Fruit fly (Drosophila melanogaster): ENCODE measurements around the gene xit.
A peak's percentile ranks its signal among the peaks of the same experiment; 100 is the strongest.

The xit gene

DNA sequence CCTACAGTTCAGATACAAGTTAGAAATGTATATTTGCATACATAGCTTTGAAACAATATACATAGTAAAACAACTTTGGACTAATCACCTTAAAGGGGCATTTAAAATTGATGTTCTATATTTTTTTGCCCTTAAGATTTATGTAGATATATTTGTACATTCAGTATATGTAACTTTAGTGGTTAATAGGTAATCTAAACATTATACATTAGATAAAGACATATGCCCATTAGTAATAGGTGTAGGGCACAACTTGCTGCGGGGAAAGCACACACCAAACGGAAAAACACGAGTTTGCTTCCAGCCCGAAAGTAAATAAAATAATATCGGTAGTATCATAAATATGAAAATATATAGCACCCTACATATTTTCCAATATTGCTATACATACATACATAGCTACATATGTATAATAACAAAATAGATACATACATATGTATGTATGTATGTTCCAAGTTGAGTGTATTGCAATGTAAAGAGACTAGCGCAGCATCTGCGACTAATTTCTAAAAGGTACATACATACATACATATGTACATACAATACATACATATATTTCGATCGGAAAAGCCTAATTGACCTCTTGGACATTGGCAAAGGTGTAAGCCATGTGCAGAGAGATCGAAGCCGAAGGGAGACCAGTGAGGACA, 42.6 kb downstream of the xit start, which contains the start of gene CG43736 (continued):
- peak; percentile 86 for TF ChIP-seq trh (GFP tag; optimal IDR thresholded peaks at IDR 0.05)
- TF ChIP-seq CG17186 (GFP tag; optimal IDR thresholded peaks at IDR 0.05) = peak; percentile 82
- peak; percentile 86 for TF ChIP-seq CG6654 (GFP tag; optimal IDR thresholded peaks at IDR 0.05)
- peak; percentile 94 for TF ChIP-seq CG4328 (GFP tag; optimal IDR thresholded peaks at IDR 0.05)
- TF ChIP-seq lilli (GFP tag; optimal IDR thresholded peaks at IDR 0.05) = peak; percentile 92
- peak; percentile 92 for TF ChIP-seq jing (GFP tag; optimal IDR thresholded peaks at IDR 0.05)
- no peak for TF ChIP-seq Tbp (GFP tag; optimal IDR thresholded peaks at IDR 0.05)
- TF ChIP-seq az2 (GFP tag; optimal IDR thresholded peaks at IDR 0.05) = peak; percentile 94
- peak; percentile 95 for TF ChIP-seq NfI (GFP tag; optimal IDR thresholded peaks at IDR 0.05)
- TF ChIP-seq CG34376 (GFP tag; optimal IDR thresholded peaks at IDR 0.05) = peak; percentile 96
- TF ChIP-seq dmrt99B (tag; optimal IDR thresholded peaks at IDR 0.05) = peak; percentile 98
- TF ChIP-seq fd102C (GFP tag; optimal IDR thresholded peaks at IDR 0.05) = peak; percentile 51
- TF ChIP-seq pfk (GFP tag; optimal IDR thresholded peaks at IDR 0.05) = no peak
- peak; percentile 98 for TF ChIP-seq gem (tag; optimal IDR thresholded peaks at IDR 0.05)
- TF ChIP-seq Nf-YB (GFP tag; optimal IDR thresholded peaks at IDR 0.05) = peak; percentile 84
- peak; percentile 67 for TF ChIP-seq tup (GFP tag; optimal IDR thresholded peaks at IDR 0.05)
- TF ChIP-seq Poxn (GFP tag; IDR thresholded peaks at IDR 0.05) = peak; percentile 75
- peak; percentile 43 for TF ChIP-seq MESR4 (GFP tag; optimal IDR thresholded peaks at IDR 0.05)
- TF ChIP-seq p53 (GFP tag; optimal IDR thresholded peaks at IDR 0.05) = peak; percentile 59
- peak; percentile 95 for TF ChIP-seq bcd (GFP tag; optimal IDR thresholded peaks at IDR 0.05)
- TF ChIP-seq tgo (GFP tag; IDR thresholded peaks at IDR 0.05) = peak; percentile 90
- peak; percentile 92 for TF ChIP-seq CG13894 (tag; optimal IDR thresholded peaks at IDR 0.05)
- TF ChIP-seq CG2199 (GFP tag; IDR thresholded peaks at IDR 0.05) = no peak
- no peak for TF ChIP-seq Dll (GFP tag; IDR thresholded peaks at IDR 0.05; ENCODE audit: partially characterized antibody)
- no peak for TF ChIP-seq HLHmδ (GFP tag; optimal IDR thresholded peaks at IDR 0.05)
- TF ChIP-seq Oli (tag; optimal IDR thresholded peaks at IDR 0.05) = peak; percentile 97
- peak; percentile 86 for TF ChIP-seq Gug (GFP tag; IDR thresholded peaks at IDR 0.05)
- peak; percentile 91 for TF ChIP-seq CG12155 (GFP tag; optimal IDR thresholded peaks at IDR 0.05)
- TF ChIP-seq vvl (GFP tag; IDR thresholded peaks at IDR 0.05) = peak; percentile 87
- peak; percentile 78 for TF ChIP-seq CG14050 (GFP tag; IDR thresholded peaks at IDR 0.05)
- peak; percentile 7 for TF ChIP-seq pzg (GFP tag; optimal IDR thresholded peaks at IDR 0.05)
- TF ChIP-seq CG9797 (GFP tag; optimal IDR thresholded peaks at IDR 0.05) = peak; percentile 35
- TF ChIP-seq odd (GFP tag; optimal IDR thresholded peaks at IDR 0.05) = peak; percentile 93
- TF ChIP-seq CG5245 (GFP tag; optimal IDR thresholded peaks at IDR 0.05) = peak; percentile 85
- TF ChIP-seq CG7786 (GFP tag; optimal IDR thresholded peaks at IDR 0.05) = peak; percentile 93
- peak; percentile 85 for TF ChIP-seq CG10431 (GFP tag; optimal IDR thresholded peaks at IDR 0.05)
- peak; percentile 95 for TF ChIP-seq CG12071 (GFP tag; optimal IDR thresholded peaks at IDR 0.05)
- TF ChIP-seq Dp (GFP tag; optimal IDR thresholded peaks at IDR 0.05) = peak; percentile 6
- peak; percentile 93 for TF ChIP-seq CG33557 (GFP tag; optimal IDR thresholded peaks at IDR 0.05)
- TF ChIP-seq Trl (optimal IDR thresholded peaks at IDR 0.05) = no peak
- TF ChIP-seq Trl (GFP tag; optimal IDR thresholded peaks at IDR 0.05) = peak; percentile 92
- peak; percentile 88 for TF ChIP-seq Antp (GFP tag; optimal IDR thresholded peaks at IDR 0.05)
- peak; percentile 94 for TF ChIP-seq CG4820 (GFP tag; optimal IDR thresholded peaks at IDR 0.05)
- peak; percentile 95 for TF ChIP-seq CG12219 (GFP tag; optimal IDR thresholded peaks at IDR 0.05)
- TF ChIP-seq gsb-n (tag; optimal IDR thresholded peaks at IDR 0.05) = peak; percentile 89
- peak; percentile 80 for TF ChIP-seq Atf3 (GFP tag; optimal IDR thresholded peaks at IDR 0.05)
- TF ChIP-seq vfl (GFP tag; optimal IDR thresholded peaks at IDR 0.05) = peak; percentile 85
- peak; percentile 69 for TF ChIP-seq CG2889 (GFP tag; IDR thresholded peaks at IDR 0.05)
- peak; percentile 71 for TF ChIP-seq kni (GFP tag; optimal IDR thresholded peaks at IDR 0.05)
- peak; percentile 13; the same call in 1 of the 2 replicates for TF ChIP-seq chm (GFP tag; IDR thresholded peaks at IDR 0.05)
